Fruit fly (Drosophila melanogaster) whole organism, embryonic: Measurements from ENCODE around the gene CG8379.

ENCODE experiments used
- Aef1 ChIP-seq: fragments of 200-800 bp; sonication (Bioruptor generic); IDR thresholded peaks from 3 replicates; pipeline ENCODE4 v1.3.6; 2022; ENCODE audit warnings: missing biosample characterization, missing genetic modification characterization
- Bgb ChIP-seq: fragments of 200-800 bp; sonication (Bioruptor generic); IDR thresholded peaks from 2 replicates; pipeline ENCODE4 v1.3.6; 2022; ENCODE audit warnings: missing biosample characterization, missing genetic modification characterization; ENCODE audit not compliant: partially characterized antibody
- C15 ChIP-seq: fragments of 200-800 bp; sonication (Bioruptor generic); IDR thresholded peaks from 3 replicates; pipeline ENCODE4 v1.3.6; 2022; ENCODE audit warnings: missing biosample characterization, missing genetic modification characterization
- CG10565 ChIP-seq: fragments of 200-800 bp; sonication (Bioruptor generic); optimal IDR thresholded peaks from 3 replicates; lab custom pipeline; 2016; ENCODE audit warnings: missing biosample characterization, mild to moderate bottlenecking, missing genetic modification characterization
- CG14050 ChIP-seq: fragments of 200-800 bp; sonication (Bioruptor generic); IDR thresholded peaks from 3 replicates; pipeline ENCODE4 v1.3.6; 2022; ENCODE audit warnings: missing biosample characterization, missing genetic modification characterization
- CG18011 ChIP-seq: fragments of 200-800 bp; sonication (Bioruptor generic); optimal IDR thresholded peaks from 2 replicates; lab custom pipeline; 2017; ENCODE audit warnings: missing biosample characterization, missing genetic modification characterization, mild to moderate bottlenecking, moderate library complexity, missing genotype
- CG18262 ChIP-seq: fragments of 200-800 bp; optimal IDR thresholded peaks from 3 replicates; lab custom pipeline; 2019; ENCODE audit warnings: missing biosample characterization, mild to moderate bottlenecking, missing genetic modification characterization, moderate library complexity
- CG30020 ChIP-seq: fragments of 200-800 bp; optimal IDR thresholded peaks from 2 replicates; lab custom pipeline; 2019; ENCODE audit warnings: missing biosample characterization, mild to moderate bottlenecking, missing genetic modification characterization, moderate library complexity
- CG31388 ChIP-seq: fragments of 200-800 bp; sonication (Bioruptor generic); optimal IDR thresholded peaks from 2 replicates; lab custom pipeline; 2016; ENCODE audit warnings: missing biosample characterization, missing genetic modification characterization
- CG3847 ChIP-seq: fragments of 200-800 bp; sonication (Bioruptor generic); IDR thresholded peaks from 2 replicates; pipeline ENCODE4 v1.3.6; 2022; ENCODE audit warnings: missing biosample characterization, missing genetic modification characterization
- CG4404 ChIP-seq: fragments of 200-800 bp; sonication (Bioruptor generic); IDR thresholded peaks from 2 replicates; pipeline ENCODE4 v1.3.6; 2022; ENCODE audit warnings: missing biosample characterization, missing genetic modification characterization
- CG4707 ChIP-seq: fragments of 200-800 bp; sonication (Bioruptor generic); optimal IDR thresholded peaks from 2 replicates; lab custom pipeline; 2018; ENCODE audit warnings: missing biosample characterization, mild to moderate bottlenecking, missing genetic modification characterization, moderate library complexity
- CG9609 ChIP-seq: fragments of 200-800 bp; sonication (Bioruptor generic); optimal IDR thresholded peaks from 3 replicates; lab custom pipeline; 2016; ENCODE audit warnings: missing biosample characterization, missing genetic modification characterization
- Camta ChIP-seq: fragments of 200-800 bp; sonication (Bioruptor generic); optimal IDR thresholded peaks from 2 replicates; lab custom pipeline; 2016; ENCODE audit warnings: missing biosample characterization, missing genetic modification characterization
- D ChIP-seq, 2 experiments: fragments of 200-800 bp in 1 of 2; fragments of >200 bp in 1 of 2; sonication (Bioruptor generic) in 1 of 2; optimal IDR thresholded peaks; 2 replicates in 1 of 2; 3 replicates in 1 of 2; lab custom pipeline; 2017; ENCODE audit warnings: mild to moderate bottlenecking in 1 of 2, missing biosample characterization in 1 of 2, missing genetic modification characterization in 1 of 2, missing genetic modification reagents in 1 of 2
- Dfd ChIP-seq, 2 experiments: fragments of >200 bp; optimal IDR thresholded peaks; 2 replicates each; lab custom pipeline; 2017; ENCODE audit warnings: missing biosample characterization in 2 of 2, missing genetic modification characterization in 2 of 2
- Ets65A ChIP-seq: fragments of 200-800 bp; sonication (Bioruptor generic); peaks from one replicate; lab custom pipeline; 2016; ENCODE audit warnings: missing biosample characterization, missing genetic modification characterization
- Ets97D ChIP-seq: fragments of 200-800 bp; sonication (Bioruptor generic); optimal IDR thresholded peaks from 3 replicates; lab custom pipeline; 2016; ENCODE audit warnings: missing biosample characterization, missing genetic modification characterization
- Fer3 ChIP-seq: fragments of 200-800 bp; sonication (Bioruptor generic); optimal IDR thresholded peaks from 2 replicates; lab custom pipeline; 2018; ENCODE audit warnings: missing biosample characterization, mild to moderate bottlenecking, missing genetic modification characterization, moderate library complexity
- HLH3B ChIP-seq: fragments of 200-800 bp; sonication (Bioruptor generic); IDR thresholded peaks from 2 replicates; pipeline ENCODE4 v1.3.6; 2022; ENCODE audit warnings: missing biosample characterization, missing genetic modification characterization
- Hand ChIP-seq: fragments of 200-800 bp; sonication (Bioruptor generic); optimal IDR thresholded peaks from 2 replicates; lab custom pipeline; 2017; ENCODE audit warnings: mild to moderate bottlenecking, missing biosample characterization, missing genetic modification reagents, missing genetic modification characterization
- Hey ChIP-seq: fragments of 200-800 bp; sonication (Bioruptor generic); optimal IDR thresholded peaks from 3 replicates; lab custom pipeline; 2018; ENCODE audit warnings: missing biosample characterization, mild to moderate bottlenecking, missing genetic modification characterization
- Hr39 ChIP-seq: fragments of >200 bp; optimal IDR thresholded peaks from 2 replicates; lab custom pipeline; 2017
- Hsf ChIP-seq: fragments of 200-800 bp; sonication (Bioruptor generic); optimal IDR thresholded peaks from 3 replicates; lab custom pipeline; 2016; ENCODE audit warnings: missing biosample characterization, missing genetic modification characterization
- MESR4 ChIP-seq: fragments of 200-800 bp; sonication (Bioruptor generic); optimal IDR thresholded peaks from 2 replicates; lab custom pipeline; 2018; ENCODE audit warnings: missing biosample characterization, mild to moderate bottlenecking, missing genetic modification characterization, moderate library complexity
- Neu2 ChIP-seq: fragments of 200-800 bp; sonication (Bioruptor generic); optimal IDR thresholded peaks from 3 replicates; lab custom pipeline; 2016; ENCODE audit warnings: missing biosample characterization, missing genetic modification characterization, borderline replicate concordance
- Oaz ChIP-seq: fragments of 200-800 bp; sonication (Bioruptor generic); IDR thresholded peaks from 2 replicates; pipeline ENCODE4 v1.3.6; 2022; ENCODE audit warnings: missing biosample characterization, missing genetic modification characterization
- Optix ChIP-seq: fragments of 200-800 bp; sonication (Bioruptor generic); IDR thresholded peaks from 3 replicates; pipeline ENCODE4 v1.3.6; 2022; ENCODE audit warnings: missing biosample characterization, missing genetic modification characterization
- Usf ChIP-seq: fragments of 200-800 bp; sonication (Bioruptor generic); optimal IDR thresholded peaks from 2 replicates; lab custom pipeline; 2017; ENCODE audit warnings: missing genotype, missing biosample characterization, missing genetic modification characterization
- YL-1 ChIP-seq: fragments of 200-800 bp; sonication (Bioruptor generic); optimal IDR thresholded peaks from 3 replicates; lab custom pipeline; 2017; ENCODE audit warnings: missing biosample characterization, mild to moderate bottlenecking, missing genetic modification characterization
- abd-A ChIP-seq: fragments of 200-800 bp; sonication (Bioruptor generic); optimal IDR thresholded peaks from 3 replicates; lab custom pipeline; 2019; ENCODE audit warnings: missing biosample characterization, mild to moderate bottlenecking, missing genetic modification characterization, moderate library complexity
- ase ChIP-seq: fragments of 200-800 bp; sonication (Bioruptor generic); IDR thresholded peaks from 3 replicates; pipeline ENCODE4 v1.3.6; 2022; ENCODE audit warnings: missing biosample characterization, missing genetic modification characterization
- bsh ChIP-seq, 2 experiments: fragments of 200-800 bp; sonication (Bioruptor generic); optimal IDR thresholded peaks; 2 replicates each; lab custom pipeline; 2017 to 2018; ENCODE audit warnings: mild to moderate bottlenecking in 2 of 2, missing biosample characterization in 2 of 2, missing genetic modification characterization in 2 of 2, moderate library complexity in 1 of 2
- cas ChIP-seq: fragments of 200-800 bp; sonication (Bioruptor generic); IDR thresholded peaks from 2 replicates; pipeline ENCODE4 v1.3.6; 2022; ENCODE audit warnings: missing biosample characterization, missing genetic modification characterization
- ci ChIP-seq: fragments of 200-800 bp; sonication (Bioruptor generic); IDR thresholded peaks from 3 replicates; pipeline ENCODE4 v1.3.6; 2022; ENCODE audit warnings: missing biosample characterization, missing genetic modification characterization
- crp ChIP-seq, 2 experiments: fragments of 200-800 bp; sonication (Bioruptor generic); optimal IDR thresholded peaks; 2 replicates in 1 of 2; 3 replicates in 1 of 2; lab custom pipeline; 2017; ENCODE audit warnings: missing biosample characterization in 2 of 2, missing genetic modification characterization in 2 of 2, mild to moderate bottlenecking in 1 of 2, moderate library complexity in 1 of 2
- gem ChIP-seq: fragments of 200-800 bp; sonication (Bioruptor generic); optimal IDR thresholded peaks from 2 replicates; lab custom pipeline; 2019; ENCODE audit warnings: missing biosample characterization, mild to moderate bottlenecking, missing genetic modification characterization, moderate library complexity
- ind ChIP-seq: fragments of 200-800 bp; sonication (Bioruptor generic); optimal IDR thresholded peaks from 3 replicates; lab custom pipeline; 2016; ENCODE audit warnings: missing biosample characterization, missing genetic modification characterization
- kni ChIP-seq: fragments of 200-800 bp; sonication (Bioruptor generic); optimal IDR thresholded peaks from 3 replicates; lab custom pipeline; 2017; ENCODE audit warnings: mild to moderate bottlenecking, missing biosample characterization, missing genetic modification reagents, missing genetic modification characterization
- mam ChIP-seq: fragments of 200-800 bp; sonication (Bioruptor generic); optimal IDR thresholded peaks from 3 replicates; lab custom pipeline; 2016; ENCODE audit warnings: missing biosample characterization, missing genetic modification characterization
- oc ChIP-seq: fragments of 200-800 bp; sonication (Bioruptor generic); optimal IDR thresholded peaks from 2 replicates; lab custom pipeline; 2018; ENCODE audit warnings: missing biosample characterization, mild to moderate bottlenecking, missing genetic modification characterization, moderate library complexity
- pb ChIP-seq: fragments of 200-800 bp; sonication (Bioruptor generic); optimal IDR thresholded peaks from 3 replicates; lab custom pipeline; 2016; ENCODE audit warnings: missing biosample characterization, missing genetic modification characterization
- pho ChIP-seq: fragments of 200-800 bp; sonication (Bioruptor generic); optimal IDR thresholded peaks from 2 replicates; lab custom pipeline; 2016; ENCODE audit warnings: missing biosample characterization, missing genetic modification characterization
- repo ChIP-seq: fragments of 200-800 bp; sonication (Bioruptor generic); optimal IDR thresholded peaks from 2 replicates; lab custom pipeline; 2016; ENCODE audit warnings: missing biosample characterization, missing genetic modification characterization
- salm ChIP-seq: fragments of 200-800 bp; sonication (Bioruptor generic); optimal IDR thresholded peaks from 2 replicates; lab custom pipeline; 2018; ENCODE audit warnings: missing biosample characterization, mild to moderate bottlenecking, missing genetic modification characterization
- sisA ChIP-seq: fragments of 200-800 bp; sonication (Bioruptor generic); IDR thresholded peaks from 2 replicates; pipeline ENCODE4 v1.3.6; 2022; ENCODE audit warnings: missing biosample characterization, missing genetic modification characterization
- sna ChIP-seq: fragments of 200-800 bp; sonication (Bioruptor generic); IDR thresholded peaks from 2 replicates; pipeline ENCODE4 v1.3.6; 2022; ENCODE audit warnings: missing biosample characterization, missing genetic modification characterization; ENCODE audit not compliant: partially characterized antibody
- trh ChIP-seq: fragments of 200-800 bp; sonication (Bioruptor generic); optimal IDR thresholded peaks from 2 replicates; lab custom pipeline; 2016; ENCODE audit warnings: missing biosample characterization, missing genetic modification characterization
- ttk ChIP-seq: fragments of 200-800 bp; sonication (Bioruptor generic); IDR thresholded peaks from 2 replicates; pipeline ENCODE4 v2.1.2; 2022; ENCODE audit warnings: missing biosample characterization, missing genetic modification characterization
- yki ChIP-seq: fragments of >200 bp; optimal IDR thresholded peaks from 3 replicates; lab custom pipeline; 2018

The CG8379 gene

DNA sequence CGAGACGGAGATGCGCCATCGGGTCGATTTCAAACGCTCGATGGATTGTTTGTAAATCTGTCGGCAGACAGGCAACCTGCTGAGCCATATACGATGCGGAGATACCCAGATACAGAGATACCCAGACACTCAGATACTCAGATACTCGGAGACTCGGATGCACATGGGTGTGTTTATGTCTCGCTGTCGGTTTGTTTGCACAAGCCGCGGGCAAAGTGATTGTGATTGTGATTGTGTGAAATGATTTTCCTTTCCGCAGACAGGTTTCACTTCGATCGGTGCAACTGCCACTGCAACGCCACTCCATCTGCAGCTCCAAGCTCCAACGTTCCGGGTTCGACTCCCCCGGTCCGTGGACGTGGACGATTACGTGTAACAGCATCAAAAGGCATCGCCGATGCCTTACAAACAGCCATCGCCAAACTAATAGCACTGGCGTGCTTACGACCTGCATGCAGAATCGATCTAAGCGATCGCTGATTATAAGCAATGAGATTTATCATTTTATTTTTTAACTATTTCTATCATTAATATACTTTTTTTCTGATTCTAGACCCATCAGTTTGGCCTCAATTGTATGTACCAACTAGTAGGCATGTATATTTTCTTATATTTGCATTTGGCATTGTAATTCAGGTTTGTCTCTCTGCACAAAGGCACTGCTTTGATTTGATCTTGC, 35.4 kb upstream of the CG8379 start (continued):
- TF ChIP-seq HLH3B (GFP tag; lab: Robert Waterston, UW) (peak; percentile 62; the same call in 1 of the 2 replicates), abd-A (tag; lab: Kevin White, UChicago) (peak; percentile 11), Fer3 (tag; lab: Kevin White, UChicago) (no peak), bsh (GFP tag; optimal IDR thresholded peaks at IDR 0.05; lab: Kevin White, UChicago) (peak; percentile 54 to 68), cas (no peak), Aef1 (GFP tag; lab: Robert Waterston, UW) (0 out of 3 replicates have a peak, but pooled peaks have one; percentile 33), Ets97D (GFP tag; lab: Kevin White, UChicago) (no peak), ind (peak; percentile 34), ase (peak; percentile 73; the same call in 2 of the 3 replicates), Oaz (GFP tag; lab: Robert Waterston, UW) (no peak), salm (tag; lab: Kevin White, UChicago) (peak; percentile 22), CG30020 (tag; lab: Kevin White, UChicago) (no peak), Dfd (GFP tag; optimal IDR thresholded peaks at IDR 0.05; lab: Kevin White, UChicago) (no peak), trh (GFP tag; lab: Kevin White, UChicago) (no peak), ttk (peak; percentile 36; the same call in 1 of the 2 replicates), CG14050 (peak; percentile 65), Hand (GFP tag; lab: Kevin White, UChicago) (no peak), CG4404 (GFP tag; lab: Robert Waterston, UW) (0 out of 2 replicates have a peak, but pooled peaks have one; percentile 10), MESR4 (GFP tag; lab: Kevin White, UChicago) (no peak), gem (peak; percentile 72), Usf (GFP tag; lab: Kevin White, UChicago) (no peak), yki (lab: Kevin White, UChicago) (no peak), Hr39 (no peak), Bgb (no peak), Optix (GFP tag; lab: Robert Waterston, UW) (peak; percentile 59; the same call in 1 of the 3 replicates), Hey (tag; lab: Kevin White, UChicago) (no peak), CG4707 (GFP tag; lab: Kevin White, UChicago) (no peak), oc (tag; lab: Kevin White, UChicago) (no peak), pb (no peak), CG9609 (no peak), sisA (GFP tag; lab: Robert Waterston, UW) (peak; percentile 56), CG3847 (no peak), CG10565 (GFP tag; lab: Kevin White, UChicago) (no peak), kni (no peak), D (optimal IDR thresholded peaks at IDR 0.05; lab: Kevin White, UChicago) (no peak), D (GFP tag; optimal IDR thresholded peaks at IDR 0.05; lab: Kevin White, UChicago) (peak; percentile 20), Camta (GFP tag; lab: Kevin White, UChicago) (no peak), sna (GFP tag; lab: Robert Waterston, UW) (no peak), C15 (GFP tag; lab: Robert Waterston, UW) (no peak), CG18011 (GFP tag; lab: Kevin White, UChicago) (no peak), mam (GFP tag; lab: Kevin White, UChicago) (no peak), CG31388 (no peak), YL-1 (GFP tag; lab: Kevin White, UChicago) (no peak), Neu2 (GFP tag; lab: Kevin White, UChicago) (no peak), ci (GFP tag; lab: Robert Waterston, UW) (peak; percentile 82), crp (GFP tag; optimal IDR thresholded peaks at IDR 0.05; lab: Kevin White, UChicago) (no peak), pho (GFP tag; lab: Kevin White, UChicago) (no peak), Hsf (GFP tag; lab: Kevin White, UChicago) (no peak), repo (GFP tag; lab: Kevin White, UChicago) (no peak), CG18262 (peak; percentile 69), Ets65A (GFP tag; lab: Kevin White, UChicago) (no peak)
